Fruit fly (Drosophila melanogaster): ENCODE results near the gene miple1.
A peak's percentile ranks its signal among the peaks of the same experiment; 100 is the strongest.

The miple1 gene

dm6 chr3L:271501-272249 is 4.6 kb downstream of the miple1 start:
- TF ChIP-seq fru (GFP tag; optimal IDR thresholded peaks at IDR 0.05), result no peak
- TF ChIP-seq dl (GFP tag; optimal IDR thresholded peaks at IDR 0.05; ENCODE audit: insufficient read depth in 1 of 2, partially characterized antibody in 2 of 2), result peak; percentile 74
- no peak for TF ChIP-seq Rel (GFP tag; optimal IDR thresholded peaks at IDR 0.05)
- peak; percentile 11 for TF ChIP-seq Rel (tag; optimal IDR thresholded peaks at IDR 0.05)
- TF ChIP-seq rgr (GFP tag; optimal IDR thresholded peaks at IDR 0.05), result no peak
- no peak for TF ChIP-seq lola (GFP tag; optimal IDR thresholded peaks at IDR 0.05)
- no peak for TF ChIP-seq OdsH (GFP tag; optimal IDR thresholded peaks at IDR 0.05)
- peak; percentile 15 for TF ChIP-seq br (GFP tag; optimal IDR thresholded peaks at IDR 0.05)
- no peak for TF ChIP-seq jim (GFP tag; optimal IDR thresholded peaks at IDR 0.05)
- no peak for TF ChIP-seq sage (GFP tag; optimal IDR thresholded peaks at IDR 0.05)
- TF ChIP-seq Dif (GFP tag; optimal IDR thresholded peaks at IDR 0.05; ENCODE audit: partially characterized antibody), result peak; percentile 64
- TF ChIP-seq Vsx2 (GFP tag; optimal IDR thresholded peaks at IDR 0.05; ENCODE audit: partially characterized antibody), result peak; percentile 41
- TF ChIP-seq Hr83 (GFP tag; optimal IDR thresholded peaks at IDR 0.05; ENCODE audit: poor library complexity, severe bottlenecking), result peak; percentile 41
- peak; percentile 50 for TF ChIP-seq Jra (GFP tag; optimal IDR thresholded peaks at IDR 0.05)
- no peak for TF ChIP-seq N (GFP tag; optimal IDR thresholded peaks at IDR 0.05)
- no peak for TF ChIP-seq Hnf4 (GFP tag; optimal IDR thresholded peaks at IDR 0.05)

dm6 chr3L:273291-273690 is 6.2 kb downstream of the miple1 start, which contains the start of gene CG32845:
CG32845 (minus strand) TSS chr3L:273391.
- TF ChIP-seq h (GFP tag; optimal IDR thresholded peaks at IDR 0.05), result no peak
- TF ChIP-seq dsf (GFP tag; optimal IDR thresholded peaks at IDR 0.05; ENCODE audit: borderline replicate concordance), result no peak
- no peak for TF ChIP-seq rgr (GFP tag; optimal IDR thresholded peaks at IDR 0.05)
- TF ChIP-seq brk (GFP tag; optimal IDR thresholded peaks at IDR 0.05), result no peak
- TF ChIP-seq tai (GFP tag; optimal IDR thresholded peaks at IDR 0.05), result no peak
- TF ChIP-seq Vsx2 (GFP tag; optimal IDR thresholded peaks at IDR 0.05; ENCODE audit: partially characterized antibody), result no peak

- TF ChIP-seq foxo (GFP tag; optimal IDR thresholded peaks at IDR 0.05) (no peak), CG9705 (GFP tag; optimal IDR thresholded peaks at IDR 0.05) (no peak), Hnf4 (GFP tag; optimal IDR thresholded peaks at IDR 0.05) (no peak), Mio (GFP tag; optimal IDR thresholded peaks at IDR 0.05) (no peak), HLH106 (tag; optimal IDR thresholded peaks at IDR 0.05) (no peak), Myc (optimal IDR thresholded peaks at IDR 0.05) (no peak), sv (GFP tag; optimal IDR thresholded peaks at IDR 0.05) (no peak), fru (GFP tag; optimal IDR thresholded peaks at IDR 0.05) (no peak), Vsx2 (GFP tag; optimal IDR thresholded peaks at IDR 0.05; ENCODE audit: partially characterized antibody) (no peak), Sp1 (GFP tag; optimal IDR thresholded peaks at IDR 0.05) (no peak), Hr83 (GFP tag; optimal IDR thresholded peaks at IDR 0.05; ENCODE audit: poor library complexity, severe bottlenecking) (no peak)
Observed at dm6 chr3L:274855-275254, 7.8 kb downstream of the miple1 start, which contains the start of gene ttm2. ttm2 (plus strand) TSS chr3L:275155.

- TF ChIP-seq usp (GFP tag; optimal IDR thresholded peaks at IDR 0.05) (no peak), Dfd (GFP tag; optimal IDR thresholded peaks at IDR 0.05) (no peak), Myc (optimal IDR thresholded peaks at IDR 0.05) (no peak), Abd-B (GFP tag; optimal IDR thresholded peaks at IDR 0.05) (no peak)
Observed at dm6 chr3L:276736-277487, 9.8 kb downstream of the miple1 start, which contains the start of gene RhoGEF3. RhoGEF3 (plus strand) TSS chr3L:277437.

dm6 chr3L:282276-282675 is 15.2 kb downstream of the miple1 start:
- no peak for TF ChIP-seq Hnf4 (GFP tag; optimal IDR thresholded peaks at IDR 0.05)
- no peak for TF ChIP-seq fru (GFP tag; optimal IDR thresholded peaks at IDR 0.05)
- TF ChIP-seq sv (GFP tag; optimal IDR thresholded peaks at IDR 0.05), result no peak
- TF ChIP-seq sage (GFP tag; optimal IDR thresholded peaks at IDR 0.05), result no peak
- no peak for TF ChIP-seq Jra (GFP tag; optimal IDR thresholded peaks at IDR 0.05)
- no peak for TF ChIP-seq rgr (GFP tag; optimal IDR thresholded peaks at IDR 0.05)
- TF ChIP-seq Dif (GFP tag; optimal IDR thresholded peaks at IDR 0.05; ENCODE audit: partially characterized antibody), result peak; percentile 16
- TF ChIP-seq pan (optimal IDR thresholded peaks at IDR 0.05), result no peak
- TF ChIP-seq Rel (GFP tag; optimal IDR thresholded peaks at IDR 0.05), result no peak
- no peak for TF ChIP-seq Rel (tag; optimal IDR thresholded peaks at IDR 0.05)
- TF ChIP-seq CG9705 (GFP tag; optimal IDR thresholded peaks at IDR 0.05), result no peak
- TF ChIP-seq CrebA (GFP tag; optimal IDR thresholded peaks at IDR 0.05; ENCODE audit: borderline replicate concordance), result no peak
- no peak for TF ChIP-seq dl (GFP tag; optimal IDR thresholded peaks at IDR 0.05; ENCODE audit: insufficient read depth in 1 of 2, partially characterized antibody in 2 of 2)
- peak; percentile 90 for TF ChIP-seq psq (GFP tag; optimal IDR thresholded peaks at IDR 0.05)

All from whole organism, wandering third instar larva.